Worm (Caenorhabditis elegans): Measurements from ENCODE around the gene F32A5.8.

Gene F32A5.8

DNA sequence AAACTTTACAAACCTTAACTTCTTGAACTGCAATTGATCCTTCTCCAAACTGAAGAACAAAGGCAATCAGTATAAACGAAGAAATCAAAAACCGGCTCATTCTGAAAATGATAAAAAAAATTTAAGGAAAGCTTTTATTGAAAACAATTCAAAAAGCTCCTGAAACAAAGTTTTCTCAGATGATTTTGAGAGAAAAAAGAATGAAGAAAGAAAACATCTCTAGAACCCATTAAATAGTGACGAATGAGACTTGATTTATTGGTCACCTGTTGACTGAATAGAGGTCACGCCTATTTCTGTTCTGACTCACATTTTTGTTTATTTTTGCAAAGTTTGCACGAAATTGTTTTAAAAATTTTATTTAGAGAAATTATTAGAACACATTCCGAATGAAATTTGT lies 44.6 kb upstream of the F32A5.8 start, which contains the start of gene E04F6.8 (continued):
- TF ChIP-seq nhr-11 (tag; optimal IDR thresholded peaks at IDR 0.05) (peak; percentile 8), rbr-2 (tag; optimal IDR thresholded peaks at IDR 0.05) (no peak), F26F4.8 (GFP tag; conservative IDR thresholded peaks at IDR 0.05) (no peak), zfp-2 (tag; optimal IDR thresholded peaks at IDR 0.05) (no peak), dmd-8 (GFP tag; IDR thresholded peaks at IDR 0.05) (no peak), ces-1 (GFP tag; optimal IDR thresholded peaks at IDR 0.05) (no peak)

DNA sequence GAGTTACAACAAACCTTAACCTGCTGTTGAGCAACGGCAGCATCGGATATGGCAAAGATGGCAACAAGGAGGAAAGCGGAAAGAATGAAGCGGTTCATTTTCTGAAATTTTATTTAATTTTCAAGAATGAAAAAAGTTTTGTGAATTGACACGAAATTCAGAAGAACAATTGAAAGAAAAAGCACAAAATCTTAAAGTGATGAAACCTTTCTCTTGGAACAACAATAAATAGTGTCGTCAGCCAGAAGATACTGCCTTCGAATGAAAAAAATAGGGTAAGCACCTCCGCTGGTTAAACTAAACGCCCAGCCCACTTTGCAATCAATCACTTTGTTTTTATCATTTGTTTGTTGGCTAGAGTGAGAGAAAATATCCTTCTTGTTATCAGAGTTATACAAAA lies 43.9 kb upstream of the F32A5.8 start, which contains the start of gene E04F6.9:
TSS of gene E04F6.9 (minus strand) at position 101 of the 400 bp plus-strand sequence.
- no peak for TF ChIP-seq mdt-29 (GFP tag; IDR thresholded peaks at IDR 0.05)
- TF ChIP-seq cey-2 (tag; optimal IDR thresholded peaks at IDR 0.05; ENCODE audit: borderline replicate concordance, insufficient read depth), result no peak
- TF ChIP-seq T26A8.4 (GFP tag; IDR thresholded peaks at IDR 0.05), result no peak
- TF ChIP-seq daf-16 (GFP tag; optimal IDR thresholded peaks at IDR 0.05), result peak in 1 of 2 experiments; percentile 36
- no peak for TF ChIP-seq daf-16 (tag; optimal IDR thresholded peaks at IDR 0.05)
- TF ChIP-seq set-16 (GFP tag; IDR thresholded peaks at IDR 0.05), result no peak

DNA sequence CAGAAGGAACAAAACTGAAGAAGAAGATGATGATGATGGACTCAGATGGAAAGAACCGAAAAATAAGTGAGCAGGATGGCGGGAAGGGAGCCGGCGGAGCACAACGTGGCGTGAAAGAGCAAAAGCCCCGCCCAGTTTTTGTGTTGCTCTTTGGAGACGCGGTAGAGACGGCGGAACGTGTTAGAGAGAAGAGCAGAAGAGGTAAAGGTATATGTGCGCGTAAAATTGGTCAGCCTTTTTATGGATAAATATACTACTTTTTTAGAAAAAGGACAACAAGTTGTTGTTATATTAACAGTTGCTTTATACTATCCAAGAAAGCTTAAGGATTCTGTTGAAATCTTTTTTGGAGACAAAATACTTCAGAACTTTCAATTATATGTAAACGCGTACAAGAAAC lies 38.9 kb upstream of the F32A5.8 start, which contains the start of gene E04F6.10:
TSS of gene E04F6.10 (minus strand) at position 101 of the 400 bp plus-strand sequence.
- TF ChIP-seq Y75B8A.6 (GFP tag; IDR thresholded peaks at IDR 0.05), result no peak
- peak; percentile 66 for TF ChIP-seq aha-1 (tag)
- peak in 1 of 2 experiments; percentile 57 for TF ChIP-seq unc-62 (GFP tag; optimal IDR thresholded peaks at IDR 0.05 in 1 of 2)
- TF ChIP-seq unc-62 (tag; optimal IDR thresholded peaks at IDR 0.05), result no peak

DNA sequence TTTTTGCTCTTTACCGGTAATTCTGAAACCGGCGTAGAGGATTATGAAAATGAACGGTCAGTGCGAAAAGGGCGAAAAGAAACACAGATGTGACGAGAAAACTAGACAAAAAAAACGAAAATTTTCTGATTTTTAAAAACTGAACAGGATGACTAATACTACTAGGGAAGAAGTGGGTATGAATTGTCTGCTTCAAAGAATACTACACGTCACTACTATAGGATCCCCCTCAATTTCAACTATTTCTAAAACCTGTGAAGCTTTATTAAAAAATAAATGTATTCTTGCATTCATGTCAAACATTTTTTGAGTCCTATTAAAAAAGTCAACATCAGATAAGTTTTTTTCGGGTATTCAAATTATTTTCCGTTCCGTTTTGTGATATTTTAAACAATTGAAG lies 31.8 kb upstream of the F32A5.8 start:
- TF ChIP-seq rbr-2 (tag; optimal IDR thresholded peaks at IDR 0.05), result no peak
- peak in 1 of 2 experiments; percentile 56 for TF ChIP-seq unc-62 (GFP tag; optimal IDR thresholded peaks at IDR 0.05 in 1 of 2)
- TF ChIP-seq unc-62 (tag; optimal IDR thresholded peaks at IDR 0.05), result no peak
- TF ChIP-seq madf-9 (GFP tag; conservative IDR thresholded peaks at IDR 0.05), result no peak
- TF ChIP-seq aha-1 (tag), result peak; percentile 55

DNA sequence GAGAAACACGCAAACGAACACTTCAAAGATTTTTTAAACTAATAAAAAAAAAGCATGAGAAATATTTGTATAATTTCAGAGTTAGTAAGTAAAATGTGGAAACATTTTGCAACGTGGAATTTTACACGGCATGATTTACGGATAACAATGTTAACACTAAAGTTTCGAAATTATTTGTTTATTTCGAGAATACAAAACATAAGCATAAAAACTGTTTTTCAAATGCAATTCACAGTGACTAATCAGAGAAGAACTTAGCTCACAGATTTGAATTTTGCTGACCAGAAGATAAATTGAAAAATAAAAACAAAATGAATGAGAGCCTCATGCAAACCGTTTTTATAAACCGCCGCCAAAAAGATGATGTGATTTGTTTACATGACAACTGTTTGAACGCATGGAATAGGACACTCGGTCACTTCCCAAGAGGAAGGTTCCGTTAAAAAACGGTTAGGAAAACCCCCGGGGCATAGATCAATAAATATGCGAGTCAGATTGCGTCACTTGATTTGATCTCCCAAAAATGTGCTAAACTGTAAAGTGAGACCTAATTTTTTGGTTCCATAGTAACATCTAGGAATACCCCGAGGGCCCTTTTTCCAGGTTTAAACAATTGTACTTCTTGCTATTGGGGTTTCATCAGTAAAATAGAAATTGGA lies 29.9 kb upstream of the F32A5.8 start, which contains the start of gene clh-3:
TSS of gene clh-3 (minus strand) at position 51 of the 659 bp plus-strand sequence.
- TF ChIP-seq nhr-25 (tag; optimal IDR thresholded peaks at IDR 0.05; ENCODE audit: borderline replicate concordance, insufficient read depth) (no peak), ces-1 (GFP tag; optimal IDR thresholded peaks at IDR 0.05) (no peak), daf-12 (tag; optimal IDR thresholded peaks at IDR 0.05) (no peak), lin-29 (GFP tag; IDR thresholded peaks at IDR 0.05) (no peak), vab-7 (GFP tag; IDR thresholded peaks at IDR 0.05) (no peak)

DNA sequence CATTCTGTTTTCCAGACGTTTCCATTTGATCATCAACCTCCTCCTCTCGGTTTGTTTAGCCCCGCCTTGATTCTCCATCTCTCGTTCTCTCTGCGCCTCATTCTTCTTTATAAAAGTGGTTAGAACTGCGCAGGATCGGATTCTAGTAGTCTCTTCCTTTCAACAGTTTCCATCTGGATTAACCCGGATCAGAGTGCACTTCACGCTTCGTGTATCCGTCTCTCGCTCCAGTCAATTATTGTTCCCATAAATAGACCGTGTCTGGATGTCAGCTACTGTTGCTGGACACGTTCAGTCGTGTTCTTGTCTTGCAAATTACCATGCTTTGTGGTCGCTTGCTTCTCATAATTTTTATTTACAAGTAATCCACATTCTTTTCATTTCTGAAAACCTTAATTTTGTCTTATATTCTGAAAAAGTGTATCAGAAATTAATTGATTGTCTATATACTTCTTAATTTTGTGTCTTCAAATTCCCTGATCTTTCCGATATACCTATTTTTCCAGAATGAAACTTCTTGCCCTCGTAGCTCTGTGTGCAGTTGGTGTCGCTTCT lies 27.2 kb upstream of the F32A5.8 start, which contains the start of gene F32A5.4:
TSS of gene F32A5.4 (plus strand) at position 505 of the 555 bp plus-strand sequence.
- TF ChIP-seq pqm-1 (tag; optimal IDR thresholded peaks at IDR 0.05), result no peak
- peak; percentile 25 for TF ChIP-seq hlh-11 (tag; optimal IDR thresholded peaks at IDR 0.05)
- TF ChIP-seq ama-1 (optimal IDR thresholded peaks at IDR 0.05), result peak; percentile 73
- TF ChIP-seq arid-1 (GFP tag; conservative IDR thresholded peaks at IDR 0.05), result 0 out of 2 replicates have a peak, but pooled peaks have one; percentile 16

DNA sequence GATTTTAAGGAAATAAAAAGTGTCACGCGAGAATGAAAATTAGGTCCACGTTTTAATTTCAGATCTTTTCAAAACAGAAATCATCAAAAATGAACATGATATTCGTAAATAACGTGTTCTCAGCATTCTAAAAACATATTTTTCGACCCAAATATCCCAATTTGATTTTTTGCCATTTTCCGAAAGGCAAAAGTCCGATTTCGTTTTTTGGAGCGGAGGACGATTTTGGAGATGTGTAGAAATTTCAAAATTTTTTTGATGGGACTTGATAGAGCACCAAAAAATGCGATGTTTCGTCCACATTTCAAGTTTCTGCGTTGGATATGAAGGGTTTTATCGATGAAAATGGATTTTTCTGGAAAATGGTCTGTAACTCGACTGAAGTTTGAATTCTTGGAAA lies 25.2 kb upstream of the F32A5.8 start:
- TF ChIP-seq mdl-1 (tag; optimal IDR thresholded peaks at IDR 0.05), result peak in 1 of 2 experiments; percentile 1
- TF ChIP-seq dmd-6 (GFP tag; IDR thresholded peaks at IDR 0.05), result no peak
- TF ChIP-seq pha-4 (GFP tag; IDR thresholded peaks at IDR 0.05), result peak; percentile 40; the same call in 1 of the 2 replicates
- no peak for TF ChIP-seq pha-4 (tag; optimal IDR thresholded peaks at IDR 0.05)
- TF ChIP-seq ceh-82 (tag; optimal IDR thresholded peaks at IDR 0.05), result no peak
- TF ChIP-seq nhr-48 (tag; optimal IDR thresholded peaks at IDR 0.05), result no peak
- 0 out of 2 replicates have a peak, but pooled peaks have one; percentile 53 for TF ChIP-seq lin-29 (GFP tag; IDR thresholded peaks at IDR 0.05)
- no peak for TF ChIP-seq mxl-2 (GFP tag; conservative IDR thresholded peaks at IDR 0.05)
- TF ChIP-seq zfp-3 (GFP tag; conservative IDR thresholded peaks at IDR 0.05), result peak; percentile 62; the same call in 1 of the 2 replicates
- TF ChIP-seq lin-38 (GFP tag; IDR thresholded peaks at IDR 0.05), result no peak
- peak in 1 of 2 experiments; percentile 9 for TF ChIP-seq lsy-2 (tag; optimal IDR thresholded peaks at IDR 0.05)
- TF ChIP-seq mep-1 (tag; optimal IDR thresholded peaks at IDR 0.05), result peak; percentile 5
- no peak for TF ChIP-seq set-16 (GFP tag; IDR thresholded peaks at IDR 0.05)
- peak; percentile 72; the same call in 1 of the 2 replicates for TF ChIP-seq T26A8.4 (GFP tag; IDR thresholded peaks at IDR 0.05)

Data from whole organism, L4 larva.